Worm (Caenorhabditis elegans) whole organism, L4/young adult: Measurements from ENCODE around the gene C28H8.8.

ENCODE experiments used
- W03F9.2 ChIP-seq: fragments of 150-350 bp; optimal IDR thresholded peaks from 2 replicates; lab custom pipeline; 2014; ENCODE audit warnings: missing biosample characterization, missing genetic modification characterization
- dao-5 ChIP-seq: sonication (generic microtip); optimal IDR thresholded peaks from 2 replicates; lab custom pipeline; 2016; ENCODE audit warnings: missing genotype, missing genetic modification characterization, moderate library complexity, missing compliant biosample characterization
- him-1 ChIP-seq: sonication (generic microtip); optimal IDR thresholded peaks from 2 replicates; lab custom pipeline; 2016; ENCODE audit warnings: missing genotype, missing genetic modification reagents, missing genetic modification characterization, missing compliant biosample characterization

ce11 chrIII:5879291-5879968, 9.1 kb downstream of the C28H8.8 start, which contains the start of gene hpo-10:
- no peak for TF ChIP-seq him-1 (tag; lab: Kevin White, UChicago)
- TF ChIP-seq dao-5, result no peak
- TF ChIP-seq W03F9.2, result no peak
